Fruit fly (Drosophila melanogaster): ENCODE data around the gene CG11670.

DNA sequence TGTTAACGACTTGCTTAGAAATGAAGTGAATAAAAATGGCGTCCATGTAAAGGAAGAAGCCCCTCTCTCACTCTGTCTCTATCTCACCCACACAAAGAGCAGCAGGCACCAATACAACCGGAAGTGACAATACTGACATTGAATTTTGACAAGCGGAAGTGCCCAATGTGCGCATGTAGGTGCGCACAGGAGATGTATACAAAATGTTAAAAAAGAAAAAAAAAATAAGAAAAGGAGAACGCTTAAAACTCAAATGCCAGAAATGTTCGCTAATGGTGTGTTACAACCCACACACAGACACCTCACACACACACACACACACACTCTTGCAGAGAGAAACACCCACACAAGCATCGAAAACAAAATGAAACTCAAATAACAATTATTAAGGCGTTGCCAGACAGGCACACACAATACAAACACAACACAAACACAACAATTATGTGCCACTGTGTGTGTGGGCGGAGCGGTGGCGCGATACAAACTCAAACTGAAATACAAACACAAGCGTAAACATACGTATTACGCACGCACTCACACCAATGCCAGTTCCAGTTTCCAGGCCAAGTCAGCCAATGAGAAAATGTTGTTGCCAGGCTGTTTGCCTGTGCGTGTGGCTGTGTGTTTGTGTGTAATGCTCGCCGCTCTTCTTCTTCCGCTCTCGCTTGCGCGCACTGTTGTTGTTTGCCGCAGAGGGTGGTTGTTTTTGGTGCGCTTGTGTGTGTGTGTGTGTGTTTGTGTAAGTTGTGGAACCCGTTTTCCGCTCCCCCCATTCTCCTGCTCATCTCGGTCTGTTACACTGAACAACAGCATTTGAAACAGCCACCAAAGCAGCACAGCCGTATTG lies 22.1 kb downstream of the CG11670 start:
- TF ChIP-seq pad (GFP tag; optimal IDR thresholded peaks at IDR 0.05): no peak
- no peak for TF ChIP-seq cic (GFP tag; optimal IDR thresholded peaks at IDR 0.05)
- TF ChIP-seq cnc (optimal IDR thresholded peaks at IDR 0.05): no peak
- TF ChIP-seq CG11617 (GFP tag; optimal IDR thresholded peaks at IDR 0.05): no peak
- no peak for TF ChIP-seq kay (GFP tag; ENCODE audit: borderline replicate concordance)

Measured in whole organism, adult.